1 fruit fly cellular context compared by ENCODE assay signal in genomic region chr2L:3366043-3366679, dm6.
TF ChIP-seq lines count a peak whose summit lies in the region.

No protein-coding gene starts in this region.

TF ChIP-seq in whole organism, embryonic, 481 proteins besides CTCF, POLR2A, EP300 and RAD21 (continued from another document):
- no peak for TF ChIP-seq CG2116 (GFP tag; optimal IDR thresholded peaks at IDR 0.05; lab: Kevin White, UChicago)
- peak; percentile 11 for TF ChIP-seq CG3281 (GFP tag; optimal IDR thresholded peaks at IDR 0.05; lab: Kevin White, UChicago)
- peak; percentile 9 for TF ChIP-seq CG6765 (GFP tag; optimal IDR thresholded peaks at IDR 0.05; lab: Kevin White, UChicago)
- TF ChIP-seq CG10543 (GFP tag; optimal IDR thresholded peaks at IDR 0.05; lab: Kevin White, UChicago): peak; percentile 38
- no peak for TF ChIP-seq Abd-B (GFP tag; optimal IDR thresholded peaks at IDR 0.05; lab: Kevin White, UChicago)
- TF ChIP-seq CG9609 (GFP tag; optimal IDR thresholded peaks at IDR 0.05; lab: Kevin White, UChicago): no peak
- peak; percentile 24 for TF ChIP-seq HmgZ (tag; optimal IDR thresholded peaks at IDR 0.05; lab: Kevin White, UChicago)
- no peak for TF ChIP-seq CG2120 (GFP tag; optimal IDR thresholded peaks at IDR 0.05; lab: Kevin White, UChicago)
- no peak for TF ChIP-seq sens (GFP tag; lab: Kevin White, UChicago)
- no peak for TF ChIP-seq Atf6 (GFP tag; IDR thresholded peaks at IDR 0.05; lab: Robert Waterston, UW)
- TF ChIP-seq CG18599 (GFP tag; optimal IDR thresholded peaks at IDR 0.05; lab: Kevin White, UChicago): peak; percentile 31
- peak; percentile 86 for TF ChIP-seq CG34376 (GFP tag; optimal IDR thresholded peaks at IDR 0.05; lab: Kevin White, UChicago)
- no peak for TF ChIP-seq TFAM (GFP tag; optimal IDR thresholded peaks at IDR 0.05; lab: Kevin White, UChicago)
- TF ChIP-seq lab (GFP tag; optimal IDR thresholded peaks at IDR 0.05; lab: Kevin White, UChicago): peak; percentile 67
- TF ChIP-seq ato (GFP tag; IDR thresholded peaks at IDR 0.05; lab: Robert Waterston, UW; ENCODE audit: partially characterized antibody): no peak
- peak; percentile 20 for TF ChIP-seq Fer1 (GFP tag; optimal IDR thresholded peaks at IDR 0.05; lab: Kevin White, UChicago)
- peak; percentile 78; the same call in 1 of the 4 replicates for TF ChIP-seq chinmo (GFP tag; IDR thresholded peaks at IDR 0.05; lab: Robert Waterston, UW; ENCODE audit: partially characterized antibody)
- TF ChIP-seq CG34224 (GFP tag; IDR thresholded peaks at IDR 0.05; lab: Robert Waterston, UW; ENCODE audit: partially characterized antibody): no peak
- TF ChIP-seq Hr78 (GFP tag; optimal IDR thresholded peaks at IDR 0.05; lab: Kevin White, UChicago): peak in 1 of 2 experiments; percentile 69
- TF ChIP-seq CG15514 (GFP tag; optimal IDR thresholded peaks at IDR 0.05; lab: Kevin White, UChicago): peak; percentile 26
- TF ChIP-seq Ssrp (tag; optimal IDR thresholded peaks at IDR 0.05; lab: Kevin White, UChicago): no peak
